Worm (Caenorhabditis elegans) whole organism, mixed stage, embryonic: ENCODE measurements around the gene pyc-1.

Source experiments
- ceh-39 ChIP-seq: fragments of 150-350 bp; optimal IDR thresholded peaks from 2 replicates; lab custom pipeline; 2014; ENCODE audit warnings: missing biosample characterization, missing genetic modification characterization
- hlh-1 ChIP-seq: fragments of 150-350 bp; optimal IDR thresholded peaks from 2 replicates; lab custom pipeline; 2014; ENCODE audit warnings: missing biosample characterization, missing genetic modification reagents, missing genetic modification characterization
- lin-13 ChIP-seq: fragments of 150-350 bp; optimal IDR thresholded peaks from 2 replicates; lab custom pipeline; 2014; ENCODE audit warnings: missing biosample characterization, missing genetic modification characterization
- nhr-237 ChIP-seq: fragments of 150-350 bp; optimal IDR thresholded peaks from 2 replicates; lab custom pipeline; 2014; ENCODE audit warnings: missing biosample characterization, missing genetic modification characterization
- nhr-76 ChIP-seq: sonication (generic microtip); optimal IDR thresholded peaks from 2 replicates; lab custom pipeline; 2017; ENCODE audit warnings: missing biosample characterization, missing genetic modification characterization
- snpc-4 ChIP-seq: fragments of 150-350 bp; optimal IDR thresholded peaks from 2 replicates; lab custom pipeline; 2014; ENCODE audit warnings: missing biosample characterization, missing genetic modification characterization
- ztf-11 ChIP-seq: fragments of 150-350 bp; optimal IDR thresholded peaks from 2 replicates; lab custom pipeline; 2014; ENCODE audit warnings: missing biosample characterization, missing genetic modification characterization

- no peak for TF ChIP-seq ztf-11 (tag; lab: Kevin White, UChicago)
- TF ChIP-seq lin-13 (tag; lab: Kevin White, UChicago) = no peak
- no peak for TF ChIP-seq ceh-39 (tag; lab: Kevin White, UChicago)
- no peak for TF ChIP-seq hlh-1 (tag; lab: Kevin White, UChicago)
- TF ChIP-seq snpc-4 (tag; lab: Kevin White, UChicago) = no peak
- TF ChIP-seq nhr-237 (tag; lab: Kevin White, UChicago) = no peak
- no peak for TF ChIP-seq nhr-76 (tag; lab: Kevin White, UChicago)
Observed at ce11 chrV:11777846-11778245, 44.5 kb downstream of the pyc-1 start.
